Worm (Caenorhabditis elegans): ENCODE results near the gene lido-16.

DNA sequence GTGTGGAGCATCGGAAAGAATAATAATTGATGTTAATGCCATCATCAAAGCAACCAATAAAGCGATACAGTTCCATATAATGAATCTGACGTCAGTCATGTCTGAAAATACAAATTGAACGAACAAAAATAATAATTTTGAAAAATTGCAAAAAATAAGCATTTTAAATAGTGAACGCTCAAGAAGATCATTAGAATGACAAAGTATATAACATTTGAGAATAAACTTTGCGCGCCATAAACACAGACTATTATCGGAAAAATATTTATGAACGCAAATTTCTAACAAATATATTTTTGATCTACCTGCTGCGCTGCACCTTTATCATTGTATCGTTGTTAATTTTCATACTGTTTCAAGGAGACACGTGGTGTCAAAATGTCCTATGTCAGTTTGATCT lies 16.6 kb upstream of the lido-16 start, which contains the start of gene R05G9.3:
- TF ChIP-seq nhr-28 (tag; optimal IDR thresholded peaks at IDR 0.05) = no peak
- TF ChIP-seq ztf-11 (tag; optimal IDR thresholded peaks at IDR 0.05) = no peak
- no peak for TF ChIP-seq lsy-2 (tag; optimal IDR thresholded peaks at IDR 0.05)
- no peak for TF ChIP-seq lin-35 (GFP tag; optimal IDR thresholded peaks at IDR 0.05)
- TF ChIP-seq nhr-12 (tag; optimal IDR thresholded peaks at IDR 0.05) = no peak
- no peak for TF ChIP-seq nhr-11 (tag; optimal IDR thresholded peaks at IDR 0.05)
- TF ChIP-seq sptf-1 (tag; optimal IDR thresholded peaks at IDR 0.05) = no peak
- no peak for TF ChIP-seq nhr-237 (tag; optimal IDR thresholded peaks at IDR 0.05)
